Fruit fly (Drosophila melanogaster): ENCODE measurements around the gene CG14414.

The CG14414 gene

dm6 chrX:14593091-14593490 lies 12.7 kb downstream of the CG14414 start (continued):
- no peak for TF ChIP-seq schlank (tag; optimal IDR thresholded peaks at IDR 0.05)
- peak; percentile 7 for TF ChIP-seq Dek (tag; optimal IDR thresholded peaks at IDR 0.05)
- no peak for TF ChIP-seq CG12104 (GFP tag; optimal IDR thresholded peaks at IDR 0.05)
- no peak for TF ChIP-seq fd64A (GFP tag; optimal IDR thresholded peaks at IDR 0.05)
- no peak for TF ChIP-seq pros (GFP tag; optimal IDR thresholded peaks at IDR 0.05)
- no peak for TF ChIP-seq ERR (GFP tag; optimal IDR thresholded peaks at IDR 0.05)
- TF ChIP-seq phol (tag; optimal IDR thresholded peaks at IDR 0.05), result peak; percentile 14
- TF ChIP-seq caup (GFP tag; optimal IDR thresholded peaks at IDR 0.05; ENCODE audit: severe bottlenecking), result no peak
- TF ChIP-seq CG6272 (GFP tag; IDR thresholded peaks at IDR 0.05), result no peak
- TF ChIP-seq Lim3 (GFP tag; IDR thresholded peaks at IDR 0.05), result no peak
- TF ChIP-seq run (tag; optimal IDR thresholded peaks at IDR 0.05), result no peak
- no peak for TF ChIP-seq Opbp (GFP tag; IDR thresholded peaks at IDR 0.05; ENCODE audit: partially characterized antibody)
- TF ChIP-seq CG11398 (GFP tag; optimal IDR thresholded peaks at IDR 0.05), result no peak
- no peak for TF ChIP-seq Poxn (GFP tag; IDR thresholded peaks at IDR 0.05)
- no peak for TF ChIP-seq CG12769 (tag; optimal IDR thresholded peaks at IDR 0.05)
- TF ChIP-seq Deaf1 (tag; optimal IDR thresholded peaks at IDR 0.05), result no peak
- TF ChIP-seq Atf6 (GFP tag; IDR thresholded peaks at IDR 0.05), result no peak
- TF ChIP-seq Ssrp (tag; optimal IDR thresholded peaks at IDR 0.05), result no peak
- no peak for TF ChIP-seq CG16863 (GFP tag; optimal IDR thresholded peaks at IDR 0.05)
- no peak for TF ChIP-seq aop (GFP tag; IDR thresholded peaks at IDR 0.05)
- no peak for TF ChIP-seq hb (GFP tag; IDR thresholded peaks at IDR 0.05; ENCODE audit: partially characterized antibody)
- TF ChIP-seq CG16813 (GFP tag; IDR thresholded peaks at IDR 0.05; ENCODE audit: partially characterized antibody), result no peak
- no peak for TF ChIP-seq fu2 (GFP tag; optimal IDR thresholded peaks at IDR 0.05)
- no peak for TF ChIP-seq Sin3A (optimal IDR thresholded peaks at IDR 0.05)
- TF ChIP-seq al (GFP tag; IDR thresholded peaks at IDR 0.05), result no peak
- no peak for TF ChIP-seq Vsx1 (GFP tag; optimal IDR thresholded peaks at IDR 0.05)
- TF ChIP-seq CG4730 (GFP tag; IDR thresholded peaks at IDR 0.05), result 0 out of 2 replicates have a peak, but pooled peaks have one; percentile 12
- TF ChIP-seq fd102C (GFP tag; optimal IDR thresholded peaks at IDR 0.05), result no peak
- TF ChIP-seq CG8359 (GFP tag; optimal IDR thresholded peaks at IDR 0.05; ENCODE audit: borderline replicate concordance), result no peak
- TF ChIP-seq CG1024 (GFP tag; IDR thresholded peaks at IDR 0.05), result no peak
- TF ChIP-seq CG12942 (GFP tag; optimal IDR thresholded peaks at IDR 0.05), result no peak
- TF ChIP-seq grn (GFP tag; optimal IDR thresholded peaks at IDR 0.05), result no peak
- no peak for TF ChIP-seq Dp (GFP tag; optimal IDR thresholded peaks at IDR 0.05)
- TF ChIP-seq slp2 (GFP tag; optimal IDR thresholded peaks at IDR 0.05), result no peak
- no peak for TF ChIP-seq zfh2 (GFP tag; optimal IDR thresholded peaks at IDR 0.05)
- no peak for TF ChIP-seq MESR4 (GFP tag; optimal IDR thresholded peaks at IDR 0.05)
- TF ChIP-seq gem (tag; optimal IDR thresholded peaks at IDR 0.05), result peak; percentile 63
- no peak for TF ChIP-seq Tbp (GFP tag; optimal IDR thresholded peaks at IDR 0.05)
- TF ChIP-seq gt (GFP tag; IDR thresholded peaks at IDR 0.05), result no peak
- no peak for TF ChIP-seq hbn (GFP tag; IDR thresholded peaks at IDR 0.05; ENCODE audit: partially characterized antibody)
- TF ChIP-seq HLHmδ (GFP tag; optimal IDR thresholded peaks at IDR 0.05), result no peak
- TF ChIP-seq CG43689 (GFP tag; IDR thresholded peaks at IDR 0.05), result no peak
- TF ChIP-seq danr (GFP tag; IDR thresholded peaks at IDR 0.05), result no peak
- no peak for TF ChIP-seq CG5953 (GFP tag; IDR thresholded peaks at IDR 0.05)
- TF ChIP-seq Nf-YC (tag; optimal IDR thresholded peaks at IDR 0.05), result peak; percentile 40
- no peak for TF ChIP-seq D (optimal IDR thresholded peaks at IDR 0.05)
- no peak for TF ChIP-seq D (GFP tag; optimal IDR thresholded peaks at IDR 0.05)
- no peak for TF ChIP-seq Blimp-1 (GFP tag; optimal IDR thresholded peaks at IDR 0.05)
- TF ChIP-seq onecut (GFP tag; IDR thresholded peaks at IDR 0.05), result no peak
- no peak for TF ChIP-seq CG10979 (tag; optimal IDR thresholded peaks at IDR 0.05)
- no peak for TF ChIP-seq Doc3 (GFP tag; IDR thresholded peaks at IDR 0.05; ENCODE audit: partially characterized antibody)
- no peak for TF ChIP-seq croc (GFP tag; conservative IDR thresholded peaks at IDR 0.05)

All from whole organism, embryonic.